Fruit fly (Drosophila melanogaster) whole organism, embryonic: ENCODE results near the gene Sf3b2.

Experiments used
- Aef1 ChIP-seq: fragments of 200-800 bp; sonication (Bioruptor generic); IDR thresholded peaks from 3 replicates; pipeline ENCODE4 v1.3.6; 2022; ENCODE audit warnings: missing biosample characterization, missing genetic modification characterization
- Atf6 ChIP-seq: fragments of 200-800 bp; sonication (Bioruptor generic); IDR thresholded peaks from 2 replicates; pipeline ENCODE4 v1.3.6; 2022; ENCODE audit warnings: missing biosample characterization, missing genetic modification characterization
- Bgb ChIP-seq: fragments of 200-800 bp; sonication (Bioruptor generic); IDR thresholded peaks from 2 replicates; pipeline ENCODE4 v1.3.6; 2022; ENCODE audit warnings: missing biosample characterization, missing genetic modification characterization; ENCODE audit not compliant: partially characterized antibody
- CG10565 ChIP-seq: fragments of 200-800 bp; sonication (Bioruptor generic); optimal IDR thresholded peaks from 3 replicates; lab custom pipeline; 2016; ENCODE audit warnings: missing biosample characterization, mild to moderate bottlenecking, missing genetic modification characterization
- CG10959 ChIP-seq: fragments of 200-800 bp; sonication (Bioruptor generic); IDR thresholded peaks from 2 replicates; pipeline ENCODE4 v1.3.6; 2022; ENCODE audit warnings: missing biosample characterization, missing genetic modification characterization
- CG11723 ChIP-seq: fragments of 200-800 bp; sonication (Bioruptor generic); optimal IDR thresholded peaks from 2 replicates; lab custom pipeline; 2017; ENCODE audit warnings: missing biosample characterization, mild to moderate bottlenecking, missing genetic modification characterization
- CG12071 ChIP-seq: fragments of 200-800 bp; sonication (Bioruptor generic); optimal IDR thresholded peaks from 3 replicates; lab custom pipeline; 2018; ENCODE audit warnings: missing biosample characterization, mild to moderate bottlenecking, missing genetic modification characterization
- CG12299 ChIP-seq: fragments of 200-800 bp; sonication (Bioruptor generic); optimal IDR thresholded peaks from 2 replicates; lab custom pipeline; 2018; ENCODE audit warnings: missing biosample characterization, mild to moderate bottlenecking, missing genetic modification characterization
- CG12942 ChIP-seq: fragments of 200-800 bp; sonication (Bioruptor generic); optimal IDR thresholded peaks from 3 replicates; lab custom pipeline; 2016; ENCODE audit warnings: missing biosample characterization, missing genetic modification characterization
- CG16815 ChIP-seq: fragments of 200-800 bp; sonication (Bioruptor generic); optimal IDR thresholded peaks from 3 replicates; lab custom pipeline; 2017; ENCODE audit warnings: missing biosample characterization, mild to moderate bottlenecking, missing genetic modification characterization
- CG17328 ChIP-seq: fragments of 200-800 bp; sonication (Bioruptor generic); IDR thresholded peaks from 2 replicates; pipeline ENCODE4 v1.3.6; 2022; ENCODE audit warnings: missing biosample characterization, missing genetic modification characterization
- CG17912 ChIP-seq: fragments of 200-800 bp; sonication (Bioruptor generic); optimal IDR thresholded peaks from 2 replicates; lab custom pipeline; 2018; ENCODE audit warnings: missing biosample characterization, mild to moderate bottlenecking, missing genetic modification characterization
- CG18476 ChIP-seq: fragments of 200-800 bp; sonication (Bioruptor generic); optimal IDR thresholded peaks from 2 replicates; lab custom pipeline; 2016; ENCODE audit warnings: missing biosample characterization, mild to moderate bottlenecking, missing genetic modification characterization
- CG18599 ChIP-seq: fragments of 200-800 bp; sonication (Bioruptor generic); optimal IDR thresholded peaks from 3 replicates; lab custom pipeline; 2017; ENCODE audit warnings: missing biosample characterization, missing genetic modification characterization, mild to moderate bottlenecking, moderate library complexity, missing genetic modification reagents
- CG2116 ChIP-seq: fragments of 200-800 bp; sonication (Bioruptor generic); optimal IDR thresholded peaks from 3 replicates; lab custom pipeline; 2018; ENCODE audit warnings: missing biosample characterization, mild to moderate bottlenecking, missing genetic modification characterization
- CG2712 ChIP-seq: fragments of 200-800 bp; optimal IDR thresholded peaks from 3 replicates; lab custom pipeline; 2019; ENCODE audit warnings: missing biosample characterization, mild to moderate bottlenecking, missing genetic modification characterization, moderate library complexity
- CG32772 ChIP-seq: fragments of 200-800 bp; sonication (Bioruptor generic); IDR thresholded peaks from 2 replicates; pipeline ENCODE4 v1.3.6; 2022; ENCODE audit warnings: missing biosample characterization, missing genetic modification characterization
- CG3995 ChIP-seq: fragments of 200-800 bp; sonication (Bioruptor generic); optimal IDR thresholded peaks from 3 replicates; lab custom pipeline; 2016; ENCODE audit warnings: missing biosample characterization, missing genetic modification characterization
- CG7786 ChIP-seq: fragments of 200-800 bp; sonication (Bioruptor generic); optimal IDR thresholded peaks from 2 replicates; lab custom pipeline; 2016; ENCODE audit warnings: missing biosample characterization, missing genetic modification characterization
- CG9215 ChIP-seq: fragments of 200-800 bp; sonication (Bioruptor generic); IDR thresholded peaks from 2 replicates; pipeline ENCODE4 v1.3.6; 2022; ENCODE audit warnings: missing biosample characterization, missing genetic modification characterization
- CG9609 ChIP-seq: fragments of 200-800 bp; sonication (Bioruptor generic); optimal IDR thresholded peaks from 3 replicates; lab custom pipeline; 2016; ENCODE audit warnings: missing biosample characterization, missing genetic modification characterization
- CG9876 ChIP-seq: fragments of 200-800 bp; sonication (Bioruptor generic); optimal IDR thresholded peaks from 2 replicates; lab custom pipeline; 2016; ENCODE audit warnings: missing biosample characterization, missing genetic modification characterization
- Dbx ChIP-seq: fragments of 200-800 bp; sonication (Bioruptor generic); IDR thresholded peaks from 3 replicates; pipeline ENCODE4 v1.3.6; 2022; ENCODE audit warnings: missing biosample characterization, missing genetic modification characterization
- Elba2 ChIP-seq: fragments of 200-800 bp; sonication (Bioruptor generic); optimal IDR thresholded peaks from 3 replicates; lab custom pipeline; 2016; ENCODE audit warnings: missing biosample characterization, missing genetic modification characterization
- Fer3 ChIP-seq: fragments of 200-800 bp; sonication (Bioruptor generic); optimal IDR thresholded peaks from 2 replicates; lab custom pipeline; 2018; ENCODE audit warnings: missing biosample characterization, mild to moderate bottlenecking, missing genetic modification characterization, moderate library complexity
- HmgZ ChIP-seq: fragments of 200-800 bp; sonication (Bioruptor generic); optimal IDR thresholded peaks from 2 replicates; lab custom pipeline; 2018; ENCODE audit warnings: missing biosample characterization, mild to moderate bottlenecking, missing genetic modification characterization
- Spps ChIP-seq: fragments of 200-800 bp; sonication (Bioruptor generic); optimal IDR thresholded peaks from 2 replicates; lab custom pipeline; 2018; ENCODE audit warnings: missing biosample characterization, mild to moderate bottlenecking, missing genetic modification characterization
- ato ChIP-seq: fragments of 200-800 bp; sonication (Bioruptor generic); IDR thresholded peaks from 2 replicates; pipeline ENCODE4 v1.3.6; 2022; ENCODE audit warnings: missing biosample characterization, missing genetic modification characterization; ENCODE audit not compliant: partially characterized antibody
- cas ChIP-seq: fragments of 200-800 bp; sonication (Bioruptor generic); IDR thresholded peaks from 2 replicates; pipeline ENCODE4 v1.3.6; 2022; ENCODE audit warnings: missing biosample characterization, missing genetic modification characterization
- chn ChIP-seq: fragments of 200-800 bp; sonication (Bioruptor generic); optimal IDR thresholded peaks from 2 replicates; lab custom pipeline; 2016; ENCODE audit warnings: missing biosample characterization, missing genetic modification characterization
- crol ChIP-seq: fragments of 200-800 bp; sonication (Bioruptor generic); IDR thresholded peaks from 2 replicates; pipeline ENCODE4 v1.3.6; 2022; ENCODE audit warnings: missing biosample characterization, missing genetic modification characterization
- crp ChIP-seq, 2 experiments: fragments of 200-800 bp; sonication (Bioruptor generic); optimal IDR thresholded peaks; 2 replicates in 1 of 2; 3 replicates in 1 of 2; lab custom pipeline; 2017; ENCODE audit warnings: missing biosample characterization in 2 of 2, missing genetic modification characterization in 2 of 2, mild to moderate bottlenecking in 1 of 2, moderate library complexity in 1 of 2
- cwo ChIP-seq: fragments of 200-800 bp; sonication (Bioruptor generic); optimal IDR thresholded peaks from 3 replicates; lab custom pipeline; 2017; ENCODE audit warnings: missing biosample characterization, missing genetic modification characterization, mild to moderate bottlenecking, moderate library complexity, missing genetic modification reagents
- da ChIP-seq: fragments of 200-800 bp; sonication (Bioruptor generic); optimal IDR thresholded peaks from 2 replicates; lab custom pipeline; 2016; ENCODE audit warnings: missing biosample characterization, missing genetic modification characterization
- gcm2 ChIP-seq: fragments of 200-800 bp; sonication (Bioruptor generic); optimal IDR thresholded peaks from 2 replicates; lab custom pipeline; 2016; ENCODE audit warnings: missing biosample characterization, missing genetic modification characterization
- ham ChIP-seq: fragments of 200-800 bp; sonication (Bioruptor generic); IDR thresholded peaks from 2 replicates; pipeline ENCODE4 v1.3.6; 2022; ENCODE audit warnings: missing biosample characterization, missing genetic modification characterization
- lilli ChIP-seq: fragments of 200-800 bp; sonication (Bioruptor generic); optimal IDR thresholded peaks from 3 replicates; lab custom pipeline; 2016; ENCODE audit warnings: missing biosample characterization, missing genetic modification characterization
- lola ChIP-seq, 3 experiments: fragments of >200 bp in 2 of 3; fragments of 200-800 bp in 1 of 3; sonication (Bioruptor generic) in 1 of 3; optimal IDR thresholded peaks; 2 replicates each; lab custom pipeline; 2017 to 2019; ENCODE audit warnings: missing biosample characterization in 3 of 3, missing genetic modification characterization in 3 of 3, mild to moderate bottlenecking in 1 of 3, moderate library complexity in 1 of 3
- luna ChIP-seq: fragments of 200-800 bp; sonication (Bioruptor generic); optimal IDR thresholded peaks from 2 replicates; lab custom pipeline; 2016; ENCODE audit warnings: missing biosample characterization, missing genetic modification characterization
- maf-S ChIP-seq: fragments of 200-800 bp; sonication (Bioruptor generic); optimal IDR thresholded peaks from 2 replicates; lab custom pipeline; 2016; ENCODE audit warnings: missing biosample characterization, missing genetic modification characterization
- mld ChIP-seq: fragments of 200-800 bp; sonication (Bioruptor generic); IDR thresholded peaks from 3 replicates; pipeline ENCODE4 v1.3.6; 2022; ENCODE audit warnings: missing biosample characterization, missing genetic modification characterization; ENCODE audit not compliant: partially characterized antibody
- nerfin-2 ChIP-seq: fragments of 200-800 bp; sonication (Bioruptor generic); IDR thresholded peaks from 2 replicates; pipeline ENCODE4 v1.3.6; 2022; ENCODE audit warnings: missing biosample characterization, missing genetic modification characterization; ENCODE audit not compliant: partially characterized antibody
- peb ChIP-seq: fragments of 200-800 bp; sonication (Bioruptor generic); IDR thresholded peaks from 2 replicates; pipeline ENCODE4 v1.3.6; 2022; ENCODE audit warnings: missing biosample characterization, missing genetic modification characterization
- sc ChIP-seq, 3 experiments: fragments of >200 bp in 2 of 3; fragments of 200-800 bp in 1 of 3; sonication (Bioruptor generic) in 1 of 3; optimal IDR thresholded peaks; 2 replicates in 2 of 3; 3 replicates in 1 of 3; lab custom pipeline; 2017; ENCODE audit warnings: mild to moderate bottlenecking in 1 of 3, missing biosample characterization in 1 of 3, missing genetic modification characterization in 1 of 3, missing genetic modification reagents in 1 of 3
- sens ChIP-seq: fragments of 200-800 bp; sonication (Bioruptor generic); peaks from one replicate; lab custom pipeline; 2016; ENCODE audit warnings: missing biosample characterization, missing genetic modification characterization
- sim ChIP-seq: fragments of 200-800 bp; sonication (Bioruptor generic); IDR thresholded peaks from 2 replicates; pipeline ENCODE4 v1.3.6; 2022; ENCODE audit warnings: missing biosample characterization, missing genetic modification characterization
- sna ChIP-seq: fragments of 200-800 bp; sonication (Bioruptor generic); IDR thresholded peaks from 2 replicates; pipeline ENCODE4 v1.3.6; 2022; ENCODE audit warnings: missing biosample characterization, missing genetic modification characterization; ENCODE audit not compliant: partially characterized antibody
- trh ChIP-seq: fragments of 200-800 bp; sonication (Bioruptor generic); optimal IDR thresholded peaks from 2 replicates; lab custom pipeline; 2016; ENCODE audit warnings: missing biosample characterization, missing genetic modification characterization

Sf3b2 gene

dm6 chr2L:3058772-3059623, 30.0 kb upstream of the Sf3b2 start (continued):
- TF ChIP-seq maf-S (GFP tag; lab: Kevin White, UChicago) (peak; percentile 29), Elba2 (GFP tag; lab: Kevin White, UChicago) (no peak), Atf6 (GFP tag; lab: Robert Waterston, UW) (peak; percentile 62), nerfin-2 (GFP tag; lab: Robert Waterston, UW) (no peak), sna (GFP tag; lab: Robert Waterston, UW) (no peak), mld (GFP tag; lab: Robert Waterston, UW) (no peak), CG2712 (no peak), Spps (no peak), CG17328 (peak; percentile 34; the same call in 1 of the 2 replicates), CG9876 (peak; percentile 3), CG18599 (GFP tag; lab: Kevin White, UChicago) (peak; percentile 51), CG11723 (GFP tag; lab: Kevin White, UChicago) (no peak), Bgb (GFP tag; lab: Robert Waterston, UW) (no peak), CG32772 (peak; percentile 14; the same call in 1 of the 2 replicates), CG12299 (no peak), CG10565 (GFP tag; lab: Kevin White, UChicago) (no peak), CG2116 (GFP tag; lab: Kevin White, UChicago) (no peak), CG3995 (GFP tag; lab: Kevin White, UChicago) (no peak), CG10959 (no peak), cas (0 out of 2 replicates have a peak, but pooled peaks have one; percentile 5), CG18476 (GFP tag; lab: Kevin White, UChicago) (peak; percentile 94), HmgZ (peak; percentile 14), sc (optimal IDR thresholded peaks at IDR 0.05; lab: Kevin White, UChicago) (no peak), sc (GFP tag; optimal IDR thresholded peaks at IDR 0.05; lab: Kevin White, UChicago) (no peak), CG9609 (peak; percentile 19), CG9215 (peak; percentile 44), CG12071 (GFP tag; lab: Kevin White, UChicago) (peak; percentile 25), Fer3 (tag; lab: Kevin White, UChicago) (peak; percentile 30), gcm2 (no peak), sim (GFP tag; lab: Robert Waterston, UW) (no peak), chn (GFP tag; lab: Kevin White, UChicago) (peak; percentile 37), crp (GFP tag; optimal IDR thresholded peaks at IDR 0.05; lab: Kevin White, UChicago) (peak in 1 of 2 experiments; percentile 57), peb (no peak), CG17912 (no peak), luna (peak; percentile 15), ham (no peak), cwo (GFP tag; lab: Kevin White, UChicago) (peak; percentile 39), sens (GFP tag; lab: Kevin White, UChicago) (peak; percentile 15), Aef1 (GFP tag; lab: Robert Waterston, UW) (peak; percentile 46; the same call in 2 of the 3 replicates), lilli (GFP tag; lab: Kevin White, UChicago) (peak; percentile 64), Dbx (GFP tag; lab: Robert Waterston, UW) (0 out of 3 replicates have a peak, but pooled peaks have one; percentile 25), CG16815 (peak; percentile 20), lola (GFP tag; optimal IDR thresholded peaks at IDR 0.05; lab: Kevin White, UChicago) (no peak), da (GFP tag; lab: Kevin White, UChicago) (no peak), CG12942 (GFP tag; lab: Kevin White, UChicago) (no peak), crol (no peak), trh (GFP tag; lab: Kevin White, UChicago) (no peak), CG7786 (peak; percentile 58), ato (GFP tag; lab: Robert Waterston, UW) (no peak)
